Worm (Caenorhabditis elegans) whole organism, L1 larva: ENCODE data around the gene abcx-1.

Experiments used
- F16B12.6 ChIP-seq: fragments of 150-350 bp; optimal IDR thresholded peaks from 2 replicates; lab custom pipeline; 2014; ENCODE audit warnings: missing biosample characterization, missing genetic modification characterization
- fkh-8 ChIP-seq: sonication (generic microtip); optimal IDR thresholded peaks from 2 replicates; lab custom pipeline; 2016; ENCODE audit warnings: mild to moderate bottlenecking, missing genetic modification characterization, missing compliant biosample characterization
- isw-1 ChIP-seq: fragments of 200-800 bp; sonication (Bioruptor generic); IDR thresholded peaks from 2 replicates; pipeline ENCODE4 v1.3.6; 2022; ENCODE audit warnings: missing genetic modification characterization, missing compliant biosample characterization
- lin-35 ChIP-seq, 2 experiments: fragments of 150-350 bp; optimal IDR thresholded peaks; 2 replicates each; lab custom pipeline; 2014; ENCODE audit warnings: missing biosample characterization in 2 of 2, missing genetic modification characterization in 2 of 2, missing genetic modification reagents in 2 of 2
- nhr-20 ChIP-seq: sonication (generic microtip); optimal IDR thresholded peaks from 2 replicates; lab custom pipeline; 2016; ENCODE audit warnings: mild to moderate bottlenecking, missing genetic modification characterization, missing compliant biosample characterization
- skn-1 ChIP-seq: fragments of 150-350 bp; optimal IDR thresholded peaks from 2 replicates; lab custom pipeline; 2014; ENCODE audit warnings: missing biosample characterization, missing genetic modification characterization
- tbx-2 ChIP-seq: sonication (generic microtip); optimal IDR thresholded peaks from 2 replicates; lab custom pipeline; 2016; ENCODE audit warnings: missing genetic modification characterization, missing compliant biosample characterization
- unc-62 ChIP-seq: fragments of 150-350 bp; optimal IDR thresholded peaks from 2 replicates; lab custom pipeline; 2014; ENCODE audit warnings: missing biosample characterization, missing genetic modification reagents, missing genetic modification characterization
- ztf-4 ChIP-seq: fragments of 150-350 bp; optimal IDR thresholded peaks from 2 replicates; lab custom pipeline; 2014; ENCODE audit warnings: missing biosample characterization, missing genetic modification characterization

DNA sequence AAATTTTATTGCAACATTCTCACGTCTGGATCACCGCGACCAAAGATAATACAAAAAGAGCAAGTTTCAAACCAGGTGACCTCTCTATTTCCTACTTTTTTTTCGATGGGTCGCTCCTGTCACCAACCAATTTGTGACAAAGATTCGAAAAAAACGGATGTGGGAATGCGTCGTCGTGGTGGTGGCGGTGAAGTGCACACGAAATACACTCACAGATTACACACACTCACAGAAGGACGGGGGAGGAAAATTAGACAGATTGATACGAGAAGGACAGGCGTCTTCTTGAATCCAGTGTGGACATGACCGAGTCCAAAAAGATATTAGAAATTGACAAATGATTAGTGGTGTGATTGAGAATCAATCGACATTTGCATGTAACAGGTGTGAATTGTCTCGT is 49.2 kb upstream of the abcx-1 start:
- TF ChIP-seq nhr-20 (tag; lab: Kevin White, UChicago) (no peak), fkh-8 (tag; lab: Kevin White, UChicago) (no peak), tbx-2 (tag; lab: Kevin White, UChicago) (no peak), ztf-4 (tag; lab: Kevin White, UChicago) (no peak), isw-1 (GFP tag; lab: Robert Waterston, UW) (no peak), skn-1 (tag; lab: Kevin White, UChicago) (no peak), unc-62 (GFP tag; lab: Kevin White, UChicago) (no peak), lin-35 (GFP tag; optimal IDR thresholded peaks at IDR 0.05; lab: Kevin White, UChicago) (no peak), F16B12.6 (no peak)
